Worm (Caenorhabditis elegans) whole organism, mixed stage, embryonic: ENCODE results near the gene vps-33.1.

Experiments
- M03D4.4 ChIP-seq: sonication (generic microtip); optimal IDR thresholded peaks from 2 replicates; lab custom pipeline; 2017; ENCODE audit warnings: mild to moderate bottlenecking, missing genetic modification characterization, missing compliant biosample characterization
- blmp-1 ChIP-seq: fragments of 150-350 bp; optimal IDR thresholded peaks from 2 replicates; lab custom pipeline; 2014; ENCODE audit warnings: missing biosample characterization, missing genetic modification characterization
- ceh-39 ChIP-seq: fragments of 150-350 bp; optimal IDR thresholded peaks from 2 replicates; lab custom pipeline; 2014; ENCODE audit warnings: missing biosample characterization, missing genetic modification characterization
- ceh-43 ChIP-seq: fragments of 200-800 bp; sonication (Bioruptor generic); optimal IDR thresholded peaks from 2 replicates; lab custom pipeline; 2018; ENCODE audit warnings: mild to moderate bottlenecking, missing genetic modification characterization, moderate library complexity, missing compliant biosample characterization
- ceh-83 ChIP-seq: fragments of 200-800 bp; sonication (Bioruptor generic); optimal IDR thresholded peaks from 2 replicates; lab custom pipeline; 2018; ENCODE audit warnings: mild to moderate bottlenecking, missing genetic modification characterization, missing compliant biosample characterization
- ces-1 ChIP-seq: fragments of 150-350 bp; optimal IDR thresholded peaks from 2 replicates; lab custom pipeline; 2014; ENCODE audit warnings: missing biosample characterization, missing genetic modification reagents, missing genetic modification characterization
- cnd-1 ChIP-seq: fragments of 200-800 bp; sonication (Bioruptor generic); optimal IDR thresholded peaks from 2 replicates; lab custom pipeline; 2018; ENCODE audit warnings: mild to moderate bottlenecking, missing genetic modification characterization, missing compliant biosample characterization
- drap-1 ChIP-seq: fragments of 200-800 bp; sonication (Bioruptor generic); optimal IDR thresholded peaks from 3 replicates; lab custom pipeline; 2018; ENCODE audit warnings: mild to moderate bottlenecking, missing genetic modification characterization, missing compliant biosample characterization
- elt-1 ChIP-seq: sonication (generic microtip); optimal IDR thresholded peaks from 2 replicates; lab custom pipeline; 2017; ENCODE audit warnings: missing genetic modification characterization, mild to moderate bottlenecking, missing compliant biosample characterization, antibody characterized with exemption, moderate library complexity, borderline replicate concordance; ENCODE audit not compliant: insufficient read depth
- elt-3 ChIP-seq: fragments of 150-350 bp; optimal IDR thresholded peaks from 2 replicates; lab custom pipeline; 2014; ENCODE audit warnings: missing biosample characterization, missing genetic modification characterization
- flh-1 ChIP-seq: fragments of 200-800 bp; sonication (Bioruptor generic); optimal IDR thresholded peaks from 2 replicates; lab custom pipeline; 2018; ENCODE audit warnings: mild to moderate bottlenecking, missing genetic modification characterization, moderate library complexity, missing compliant biosample characterization
- ham-2 ChIP-seq: fragments of 200-800 bp; sonication (Bioruptor generic); optimal IDR thresholded peaks from 2 replicates; lab custom pipeline; 2018; ENCODE audit warnings: mild to moderate bottlenecking, missing genetic modification characterization, missing compliant biosample characterization
- lin-32 ChIP-seq: fragments of 200-800 bp; sonication (Bioruptor generic); optimal IDR thresholded peaks from 2 replicates; lab custom pipeline; 2018; ENCODE audit warnings: mild to moderate bottlenecking, missing genetic modification characterization, missing compliant biosample characterization
- lsy-2 ChIP-seq: fragments of 150-350 bp; optimal IDR thresholded peaks from 2 replicates; lab custom pipeline; 2014; ENCODE audit warnings: missing biosample characterization, missing genetic modification characterization
- mab-5 ChIP-seq: fragments of 150-350 bp; optimal IDR thresholded peaks from 2 replicates; lab custom pipeline; 2014; ENCODE audit warnings: missing biosample characterization, missing genetic modification characterization
- mls-2 ChIP-seq: sonication (generic microtip); optimal IDR thresholded peaks from 2 replicates; lab custom pipeline; 2016; ENCODE audit warnings: mild to moderate bottlenecking, missing genetic modification characterization, moderate library complexity, missing compliant biosample characterization
- nhr-12 ChIP-seq: fragments of 150-350 bp; optimal IDR thresholded peaks from 2 replicates; lab custom pipeline; 2014; ENCODE audit warnings: missing biosample characterization, missing genetic modification characterization
- nhr-2 ChIP-seq: fragments of 150-350 bp; optimal IDR thresholded peaks from 2 replicates; lab custom pipeline; 2014; ENCODE audit warnings: missing biosample characterization, missing genetic modification characterization
- nhr-76 ChIP-seq: sonication (generic microtip); optimal IDR thresholded peaks from 2 replicates; lab custom pipeline; 2017; ENCODE audit warnings: missing biosample characterization, missing genetic modification characterization
- pha-4 ChIP-seq: fragments of 150-350 bp; optimal IDR thresholded peaks from 2 replicates; lab custom pipeline; 2018; ENCODE audit warnings: missing biosample characterization, missing genetic modification reagents, missing genetic modification characterization
- sem-2 ChIP-seq: fragments of 200-800 bp; sonication (Bioruptor generic); optimal IDR thresholded peaks from 2 replicates; lab custom pipeline; 2018; ENCODE audit warnings: mild to moderate bottlenecking, missing genetic modification characterization, missing compliant biosample characterization
- snpc-4 ChIP-seq: fragments of 150-350 bp; optimal IDR thresholded peaks from 2 replicates; lab custom pipeline; 2014; ENCODE audit warnings: missing biosample characterization, missing genetic modification characterization
- sptf-1 ChIP-seq: sonication (generic microtip); optimal IDR thresholded peaks from 2 replicates; lab custom pipeline; 2017; ENCODE audit warnings: mild to moderate bottlenecking, missing genetic modification characterization, moderate library complexity, missing compliant biosample characterization
- tbx-8 ChIP-seq: fragments of 200-800 bp; sonication (Bioruptor generic); optimal IDR thresholded peaks from 2 replicates; lab custom pipeline; 2018; ENCODE audit warnings: mild to moderate bottlenecking, missing genetic modification characterization, moderate library complexity, missing compliant biosample characterization
- unc-120 ChIP-seq: sonication (generic microtip); optimal IDR thresholded peaks from 2 replicates; lab custom pipeline; 2017; ENCODE audit warnings: missing genetic modification characterization, missing compliant biosample characterization; ENCODE audit not compliant: poor library complexity, severe bottlenecking
- unc-39 ChIP-seq: fragments of 150-350 bp; optimal IDR thresholded peaks from 2 replicates; lab custom pipeline; 2014; ENCODE audit warnings: missing biosample characterization, missing genetic modification characterization
- unc-62 ChIP-seq: fragments of 150-350 bp; optimal IDR thresholded peaks from 2 replicates; lab custom pipeline; 2014; ENCODE audit warnings: missing biosample characterization, missing genetic modification reagents, missing genetic modification characterization
- ztf-11 ChIP-seq: fragments of 150-350 bp; optimal IDR thresholded peaks from 2 replicates; lab custom pipeline; 2014; ENCODE audit warnings: missing biosample characterization, missing genetic modification characterization

The vps-33.1 gene

DNA sequence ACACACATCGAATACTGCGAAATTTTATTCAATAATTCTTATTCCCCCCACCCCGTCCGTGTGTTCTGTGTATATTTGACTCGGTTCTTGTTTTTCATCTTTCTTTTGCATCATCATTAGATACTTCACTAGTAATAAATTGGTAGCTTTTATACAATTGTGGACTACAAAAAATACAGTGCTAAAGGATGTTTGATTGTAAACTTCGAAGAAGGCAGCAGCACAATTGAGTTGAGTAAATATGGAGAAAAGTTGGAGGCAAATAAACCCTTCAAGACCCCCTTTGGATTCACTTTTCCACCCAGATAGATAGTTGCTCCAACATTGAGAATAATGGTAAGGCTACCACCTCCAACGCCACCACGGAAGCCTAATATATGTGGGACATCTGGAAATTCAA is 7.4 kb upstream of the vps-33.1 start, which contains the start of gene B0303.7:
Gene B0303.7, plus strand, starts transcription at position 301 of the 400 bp plus-strand sequence.
- TF ChIP-seq sem-2, result no peak
- no peak for TF ChIP-seq drap-1 (GFP tag; lab: Kevin White, UChicago)
- no peak for TF ChIP-seq ztf-11 (tag; lab: Kevin White, UChicago)
- TF ChIP-seq unc-120 (tag; lab: Kevin White, UChicago), result no peak
- TF ChIP-seq nhr-76, result no peak
- TF ChIP-seq sptf-1 (tag; lab: Kevin White, UChicago), result no peak
- no peak for TF ChIP-seq tbx-8
- no peak for TF ChIP-seq elt-1 (tag; lab: Kevin White, UChicago)
- TF ChIP-seq flh-1 (GFP tag; lab: Kevin White, UChicago), result no peak
- TF ChIP-seq nhr-2, result no peak
- TF ChIP-seq pha-4 (tag; lab: Kevin White, UChicago), result no peak
- TF ChIP-seq mab-5 (tag; lab: Kevin White, UChicago), result no peak
- no peak for TF ChIP-seq ceh-39 (tag; lab: Kevin White, UChicago)
- TF ChIP-seq ceh-83 (GFP tag; lab: Kevin White, UChicago), result no peak
- TF ChIP-seq snpc-4 (tag; lab: Kevin White, UChicago), result no peak

ce11 chrIII:8696680-8697079 is 4.0 kb upstream of the vps-33.1 start:
- TF ChIP-seq sptf-1 (tag; lab: Kevin White, UChicago) (no peak), elt-3 (tag; lab: Kevin White, UChicago) (no peak), drap-1 (GFP tag; lab: Kevin White, UChicago) (no peak), snpc-4 (tag; lab: Kevin White, UChicago) (no peak)
- TF ChIP-seq, all 35 proteins: peak for 0

DNA sequence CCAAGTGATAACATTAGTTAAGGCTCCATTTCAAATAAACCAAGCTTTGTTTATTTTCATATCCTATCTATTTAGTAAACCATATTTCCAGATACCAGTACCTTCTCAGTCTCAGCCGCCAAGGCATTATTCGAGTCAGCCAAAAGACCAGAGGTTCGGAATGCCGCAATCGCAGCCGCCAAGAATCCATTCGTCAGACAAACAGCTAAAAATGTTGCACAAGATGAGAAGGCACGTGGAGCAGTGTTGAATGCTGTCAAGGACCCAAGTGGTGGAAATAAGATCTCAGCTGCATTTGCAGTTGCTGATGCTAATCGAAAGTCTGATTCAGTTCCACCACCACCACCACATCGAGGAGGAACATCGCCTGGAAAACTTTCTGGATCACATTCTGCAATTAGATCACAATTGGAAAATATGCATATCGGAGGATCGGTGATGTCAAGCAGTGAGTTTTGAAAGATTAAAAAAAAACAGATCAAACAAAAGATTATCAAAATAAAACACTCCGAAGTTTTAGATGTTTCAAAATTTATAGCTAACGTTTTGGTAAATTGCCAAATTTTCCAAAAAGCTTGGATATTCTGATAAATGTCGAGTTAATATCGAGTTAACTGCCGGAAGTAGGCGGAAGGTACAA is 3.3 kb upstream of the vps-33.1 start:
- TF ChIP-seq nhr-2 (no peak), unc-39 (tag; lab: Kevin White, UChicago) (no peak), drap-1 (GFP tag; lab: Kevin White, UChicago) (no peak), lsy-2 (no peak), ceh-39 (tag; lab: Kevin White, UChicago) (no peak), mab-5 (tag; lab: Kevin White, UChicago) (no peak), lin-32 (GFP tag; lab: Kevin White, UChicago) (no peak), sptf-1 (tag; lab: Kevin White, UChicago) (no peak), ceh-83 (GFP tag; lab: Kevin White, UChicago) (no peak), ces-1 (no peak), blmp-1 (tag; lab: Kevin White, UChicago) (no peak), cnd-1 (tag; lab: Kevin White, UChicago) (no peak), ztf-11 (tag; lab: Kevin White, UChicago) (no peak), unc-62 (GFP tag; lab: Kevin White, UChicago) (no peak), ceh-43 (GFP tag; lab: Kevin White, UChicago) (no peak), mls-2 (tag; lab: Kevin White, UChicago) (no peak), pha-4 (tag; lab: Kevin White, UChicago) (no peak), flh-1 (GFP tag; lab: Kevin White, UChicago) (no peak)
- TF ChIP-seq, all 35 proteins: peak for 0

DNA sequence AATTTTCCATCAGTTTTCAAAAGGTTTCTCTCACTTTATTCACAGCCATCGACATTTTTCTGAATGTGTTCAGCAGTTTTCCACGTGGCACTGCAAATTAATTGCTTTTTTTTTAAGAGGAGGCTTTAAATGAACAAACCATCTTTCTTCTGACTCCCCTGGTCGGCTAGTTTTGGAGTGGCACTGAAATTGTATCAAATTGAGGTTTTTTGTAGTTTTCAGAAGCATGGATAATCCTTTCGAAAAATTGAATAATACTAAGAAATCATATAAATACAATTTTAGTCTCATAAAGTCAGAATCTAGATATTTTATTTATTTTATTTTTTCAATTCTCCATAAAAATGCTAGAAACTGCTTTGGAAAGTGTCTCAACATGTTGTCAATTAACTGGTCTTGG is 4.0 kb downstream of the vps-33.1 start, which contains the start of gene B0303.16:
Gene B0303.16, plus strand, starts transcription at position 301 of the 400 bp plus-strand sequence.
- TF ChIP-seq ceh-39 (tag; lab: Kevin White, UChicago) (no peak), blmp-1 (tag; lab: Kevin White, UChicago) (no peak), elt-3 (tag; lab: Kevin White, UChicago) (no peak), sem-2 (no peak), ceh-83 (GFP tag; lab: Kevin White, UChicago) (no peak), flh-1 (GFP tag; lab: Kevin White, UChicago) (no peak), snpc-4 (tag; lab: Kevin White, UChicago) (no peak), nhr-76 (no peak), nhr-2 (no peak), ham-2 (no peak), unc-120 (tag; lab: Kevin White, UChicago) (no peak), M03D4.4 (tag; lab: Kevin White, UChicago) (no peak), mls-2 (tag; lab: Kevin White, UChicago) (no peak), unc-39 (tag; lab: Kevin White, UChicago) (no peak), nhr-12 (tag; lab: Kevin White, UChicago) (no peak), ces-1 (no peak)

DNA sequence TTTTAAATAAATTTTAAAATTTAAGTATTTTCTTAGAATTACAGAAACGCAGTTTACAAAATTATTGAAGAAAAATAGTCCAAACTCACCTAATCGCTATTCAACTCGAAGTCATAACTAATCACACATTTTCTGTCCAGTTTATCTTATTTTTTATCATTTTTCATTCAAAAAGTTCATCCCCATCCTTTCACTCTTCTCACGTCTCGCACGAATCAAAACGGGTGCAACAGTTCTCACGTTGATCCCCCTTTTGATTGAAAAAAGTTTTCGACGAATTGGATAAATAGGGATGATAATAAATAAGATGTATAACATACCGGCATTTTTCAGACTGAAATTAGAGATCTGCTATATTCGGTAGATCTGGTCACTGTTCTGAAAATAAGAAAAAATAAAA is 9.0 kb downstream of the vps-33.1 start:
- TF ChIP-seq nhr-2, result no peak
- TF ChIP-seq mls-2 (tag; lab: Kevin White, UChicago), result no peak
